Worm (Caenorhabditis elegans) whole organism, young adult: ENCODE data around the gene K02H11.9.

Source experiments
- B0019.2 ChIP-seq: fragments of 200-800 bp; sonication (Bioruptor generic); conservative IDR thresholded peaks from 2 replicates; pipeline ENCODE4 v1.3.6; 2022; ENCODE audit warnings: missing genetic modification reagents, missing genetic modification characterization, missing compliant biosample characterization
- B0261.1 ChIP-seq: sonication (generic microtip); optimal IDR thresholded peaks from 2 replicates; lab custom pipeline; 2016; ENCODE audit warnings: mild to moderate bottlenecking, missing genetic modification characterization, moderate library complexity, missing compliant biosample characterization
- C06A6.2 ChIP-seq: fragments of 200-800 bp; sonication (Bioruptor generic); conservative IDR thresholded peaks from 2 replicates; pipeline ENCODE4 v1.3.6; 2022; ENCODE audit warnings: missing genetic modification characterization, missing compliant biosample characterization
- C17E4.6 ChIP-seq: fragments of 200-800 bp; sonication (Bioruptor generic); IDR thresholded peaks from 2 replicates; pipeline ENCODE4 v1.3.6; 2022; ENCODE audit warnings: missing genetic modification reagents, missing genetic modification characterization, missing compliant biosample characterization
- D2030.7 ChIP-seq: fragments of 200-800 bp; sonication (Bioruptor generic); IDR thresholded peaks from 2 replicates; pipeline ENCODE4 v1.3.6; 2022; ENCODE audit warnings: missing genetic modification reagents, missing genetic modification characterization, missing compliant biosample characterization
- F22D6.2 ChIP-seq: sonication (generic microtip); optimal IDR thresholded peaks from 2 replicates; lab custom pipeline; 2016; ENCODE audit warnings: mild to moderate bottlenecking, missing genetic modification characterization, missing compliant biosample characterization
- F37B4.10 ChIP-seq: fragments of 200-800 bp; sonication (Bioruptor generic); IDR thresholded peaks from 2 replicates; pipeline ENCODE4 v1.3.6; 2022; ENCODE audit warnings: missing genetic modification characterization, missing compliant biosample characterization
- F39B2.1 ChIP-seq: fragments of 200-800 bp; sonication (Bioruptor generic); IDR thresholded peaks from 2 replicates; pipeline ENCODE4 v1.3.6; 2022; ENCODE audit warnings: missing genetic modification reagents, missing genetic modification characterization, missing compliant biosample characterization
- F57C9.4 ChIP-seq: sonication (generic microtip); optimal IDR thresholded peaks from 2 replicates; lab custom pipeline; 2017; ENCODE audit warnings: mild to moderate bottlenecking, missing genetic modification characterization, missing compliant biosample characterization
- Y53G8AR.9 ChIP-seq: fragments of 200-800 bp; sonication (Bioruptor generic); conservative IDR thresholded peaks from 2 replicates; pipeline ENCODE4 v1.3.6; 2022; ENCODE audit warnings: missing genetic modification reagents, missing genetic modification characterization, missing compliant biosample characterization
- Y95B8A.8 ChIP-seq: fragments of 200-800 bp; sonication (Bioruptor generic); IDR thresholded peaks from 2 replicates; pipeline ENCODE4 v1.3.6; 2022; ENCODE audit warnings: missing genetic modification reagents, missing genetic modification characterization, missing compliant biosample characterization
- akir-1 ChIP-seq: fragments of 200-800 bp; sonication (Bioruptor generic); optimal IDR thresholded peaks from 2 replicates; lab custom pipeline; 2018; ENCODE audit warnings: mild to moderate bottlenecking, missing genetic modification characterization, moderate library complexity, missing compliant biosample characterization
- aptf-3 ChIP-seq: fragments of 200-800 bp; sonication (Bioruptor generic); IDR thresholded peaks from 2 replicates; pipeline ENCODE4 v1.3.6; 2022; ENCODE audit warnings: missing genetic modification characterization, missing compliant biosample characterization
- atf-7 ChIP-seq: sonication (generic microtip); optimal IDR thresholded peaks from 2 replicates; lab custom pipeline; 2017; ENCODE audit warnings: mild to moderate bottlenecking, missing genetic modification characterization, missing compliant biosample characterization
- attf-3 ChIP-seq: fragments of 200-800 bp; sonication (Bioruptor generic); conservative IDR thresholded peaks from 2 replicates; pipeline ENCODE4 v1.3.6; 2022; ENCODE audit warnings: missing genetic modification reagents, missing genetic modification characterization, missing compliant biosample characterization
- attf-5 ChIP-seq: fragments of 200-800 bp; sonication (Bioruptor generic); optimal IDR thresholded peaks from 2 replicates; lab custom pipeline; 2018; ENCODE audit warnings: mild to moderate bottlenecking, missing genetic modification characterization, missing compliant biosample characterization
- ceh-100 ChIP-seq: fragments of 200-800 bp; sonication (Bioruptor generic); IDR thresholded peaks from 2 replicates; pipeline ENCODE4 v1.3.6; 2022; ENCODE audit warnings: missing genetic modification reagents, missing genetic modification characterization, missing compliant biosample characterization
- ceh-91 ChIP-seq: fragments of 200-800 bp; sonication (Bioruptor generic); IDR thresholded peaks from 2 replicates; pipeline ENCODE4 v1.3.6; 2022; ENCODE audit warnings: missing genetic modification reagents, missing genetic modification characterization, missing compliant biosample characterization
- die-1 ChIP-seq: sonication (generic microtip); optimal IDR thresholded peaks from 2 replicates; lab custom pipeline; 2016; ENCODE audit warnings: missing genotype, mild to moderate bottlenecking, missing genetic modification characterization, missing compliant biosample characterization
- egrh-3 ChIP-seq: fragments of 200-800 bp; sonication (Bioruptor generic); IDR thresholded peaks from 2 replicates; pipeline ENCODE4 v1.3.6; 2022; ENCODE audit warnings: missing genetic modification reagents, missing genetic modification characterization, missing compliant biosample characterization
- ekl-4 ChIP-seq: fragments of 200-800 bp; sonication (Bioruptor generic); IDR thresholded peaks from 2 replicates; pipeline ENCODE4 v1.3.6; 2022; ENCODE audit warnings: missing genetic modification reagents, missing genetic modification characterization, missing compliant biosample characterization
- ets-4 ChIP-seq: fragments of 200-800 bp; sonication (Bioruptor generic); optimal IDR thresholded peaks from 2 replicates; lab custom pipeline; 2018; ENCODE audit warnings: mild to moderate bottlenecking, missing genetic modification characterization, missing compliant biosample characterization
- fkh-3 ChIP-seq: sonication (generic microtip); optimal IDR thresholded peaks from 2 replicates; lab custom pipeline; 2016; ENCODE audit warnings: mild to moderate bottlenecking, missing genetic modification characterization, missing compliant biosample characterization
- gei-17 ChIP-seq: fragments of 200-800 bp; sonication (Bioruptor generic); optimal IDR thresholded peaks from 2 replicates; lab custom pipeline; 2018; ENCODE audit warnings: mild to moderate bottlenecking, missing genetic modification characterization, missing compliant biosample characterization
- him-1 ChIP-seq: sonication (generic microtip); optimal IDR thresholded peaks from 2 replicates; lab custom pipeline; 2016; ENCODE audit warnings: missing genotype, missing genetic modification reagents, missing genetic modification characterization, missing compliant biosample characterization
- hsf-1 ChIP-seq: fragments of 200-800 bp; sonication (Bioruptor generic); IDR thresholded peaks from 2 replicates; pipeline ENCODE4 v1.3.6; 2022; ENCODE audit warnings: missing genetic modification reagents, missing genetic modification characterization, missing compliant biosample characterization
- lsl-1 ChIP-seq: fragments of 200-800 bp; sonication (Bioruptor generic); optimal IDR thresholded peaks from 2 replicates; lab custom pipeline; 2018; ENCODE audit warnings: mild to moderate bottlenecking, missing genetic modification characterization, moderate library complexity, missing compliant biosample characterization
- madf-6 ChIP-seq: fragments of 200-800 bp; sonication (Bioruptor generic); IDR thresholded peaks from 2 replicates; pipeline ENCODE4 v1.3.6; 2022; ENCODE audit warnings: missing genetic modification reagents, missing genetic modification characterization, missing compliant biosample characterization
- nfya-1 ChIP-seq: sonication (generic microtip); optimal IDR thresholded peaks from 2 replicates; lab custom pipeline; 2017; ENCODE audit warnings: antibody characterized with exemption, missing compliant biosample characterization, missing genetic modification characterization, borderline replicate concordance; ENCODE audit not compliant: insufficient read depth
- nfya-2 ChIP-seq: fragments of 200-800 bp; sonication (Bioruptor generic); IDR thresholded peaks from 2 replicates; pipeline ENCODE4 v1.3.6; 2022; ENCODE audit warnings: missing genetic modification reagents, missing genetic modification characterization, missing compliant biosample characterization
- nfyb-1 ChIP-seq: fragments of 200-800 bp; sonication (Bioruptor generic); IDR thresholded peaks from 2 replicates; pipeline ENCODE4 v1.3.6; 2022; ENCODE audit warnings: missing genetic modification reagents, missing genetic modification characterization, missing compliant biosample characterization
- nhr-27 ChIP-seq: fragments of 200-800 bp; sonication (Bioruptor generic); optimal IDR thresholded peaks from 2 replicates; lab custom pipeline; 2018; ENCODE audit warnings: mild to moderate bottlenecking, missing genetic modification characterization, moderate library complexity, missing compliant biosample characterization
- nhr-90 ChIP-seq: sonication (generic microtip); optimal IDR thresholded peaks from 2 replicates; lab custom pipeline; 2016; ENCODE audit warnings: missing genotype, mild to moderate bottlenecking, missing genetic modification characterization, missing compliant biosample characterization
- rpc-1 ChIP-seq, 2 experiments: fragments of 150-350 bp in 1 of 2; sonication (generic microtip) in 1 of 2; optimal IDR thresholded peaks; 2 replicates each; lab custom pipeline; 2014 to 2018; ENCODE audit warnings: missing biosample characterization in 1 of 2, missing genetic modification characterization in 1 of 2, missing genetic modification reagents in 1 of 2, missing genotype in 1 of 2
- sea-2 ChIP-seq: fragments of 200-800 bp; sonication (Bioruptor generic); IDR thresholded peaks from 2 replicates; pipeline ENCODE4 v1.3.6; 2022; ENCODE audit warnings: missing genetic modification characterization, missing compliant biosample characterization
- snpc-1.1 ChIP-seq: sonication (generic microtip); optimal IDR thresholded peaks from 2 replicates; lab custom pipeline; 2017; ENCODE audit warnings: missing genetic modification characterization, mild to moderate bottlenecking, missing compliant biosample characterization, antibody characterized with exemption, moderate library complexity, missing genotype, missing genetic modification reagents; ENCODE audit not compliant: insufficient read depth
- somi-1 ChIP-seq: fragments of 200-800 bp; sonication (Bioruptor generic); optimal IDR thresholded peaks from 2 replicates; lab custom pipeline; 2018; ENCODE audit warnings: mild to moderate bottlenecking, missing genetic modification characterization, missing compliant biosample characterization
- tbp1 ChIP-seq: fragments of 200-800 bp; sonication (Bioruptor generic); optimal IDR thresholded peaks from 2 replicates; lab custom pipeline; 2018; ENCODE audit warnings: mild to moderate bottlenecking, missing genetic modification characterization, missing compliant biosample characterization
- unc-62 ChIP-seq: fragments of 150-350 bp; optimal IDR thresholded peaks from 2 replicates; lab custom pipeline; 2014; ENCODE audit warnings: missing biosample characterization, missing genetic modification reagents, missing genetic modification characterization

Gene K02H11.9

ce11 chrV:1541786-1542185 is 4.9 kb upstream of the K02H11.9 start, which contains the start of gene oac-31:
Gene oac-31, minus strand, starts transcription at chrV:1541886.
- TF ChIP-seq nhr-27 (no peak), nfyb-1 (GFP tag; lab: Robert Waterston, UW) (no peak), F39B2.1 (GFP tag; lab: Robert Waterston, UW) (no peak), gei-17 (no peak), D2030.7 (GFP tag; lab: Robert Waterston, UW) (no peak), F57C9.4 (tag; lab: Kevin White, UChicago) (no peak), die-1 (tag; lab: Kevin White, UChicago) (no peak), tbp1 (GFP tag; lab: Kevin White, UChicago) (no peak), rpc-1 (optimal IDR thresholded peaks at IDR 0.05; lab: Kevin White, UChicago) (no peak), rpc-1 (tag; optimal IDR thresholded peaks at IDR 0.05; lab: Kevin White, UChicago) (no peak), nfya-1 (no peak), snpc-1.1 (tag; lab: Kevin White, UChicago) (no peak), F37B4.10 (GFP tag; lab: Robert Waterston, UW) (no peak), madf-6 (no peak)

ce11 chrV:1540249-1540648 is 3.4 kb upstream of the K02H11.9 start:
- TF ChIP-seq ets-4 (no peak), F39B2.1 (GFP tag; lab: Robert Waterston, UW) (no peak), attf-3 (GFP tag; lab: Robert Waterston, UW) (no peak), B0019.2 (GFP tag; lab: Robert Waterston, UW) (no peak), ceh-100 (GFP tag; lab: Robert Waterston, UW) (no peak), ekl-4 (GFP tag; lab: Robert Waterston, UW) (no peak), ceh-91 (GFP tag; lab: Robert Waterston, UW) (no peak), B0261.1 (tag; lab: Kevin White, UChicago) (no peak), gei-17 (no peak), somi-1 (GFP tag; lab: Kevin White, UChicago) (no peak), sea-2 (GFP tag; lab: Robert Waterston, UW) (no peak), nfya-2 (GFP tag; lab: Robert Waterston, UW) (no peak), Y95B8A.8 (GFP tag; lab: Robert Waterston, UW) (no peak), atf-7 (tag; lab: Kevin White, UChicago) (no peak), die-1 (tag; lab: Kevin White, UChicago) (no peak), fkh-3 (tag; lab: Kevin White, UChicago) (no peak), C06A6.2 (no peak), F22D6.2 (tag; lab: Kevin White, UChicago) (no peak), tbp1 (GFP tag; lab: Kevin White, UChicago) (no peak)

ce11 chrV:1538842-1539241 is 2.0 kb upstream of the K02H11.9 start:
- TF ChIP-seq egrh-3 (GFP tag; lab: Robert Waterston, UW) (no peak), aptf-3 (GFP tag; lab: Robert Waterston, UW) (no peak), fkh-3 (tag; lab: Kevin White, UChicago) (no peak), hsf-1 (GFP tag; lab: Robert Waterston, UW) (no peak), him-1 (tag; lab: Kevin White, UChicago) (no peak), Y53G8AR.9 (no peak), lsl-1 (GFP tag; lab: Kevin White, UChicago) (no peak), nhr-90 (tag; lab: Kevin White, UChicago) (no peak), unc-62 (no peak), somi-1 (GFP tag; lab: Kevin White, UChicago) (no peak), nfyb-1 (GFP tag; lab: Robert Waterston, UW) (no peak), attf-5 (no peak), akir-1 (GFP tag; lab: Kevin White, UChicago) (no peak), C06A6.2 (no peak), C17E4.6 (GFP tag; lab: Robert Waterston, UW) (no peak)
